Worm (Caenorhabditis elegans) whole organism, L2 larva: ENCODE results near the gene str-96.

ENCODE experiments used
- ZK546.5 ChIP-seq: sonication (generic microtip); optimal IDR thresholded peaks from 2 replicates; lab custom pipeline; 2017; ENCODE audit warnings: missing biosample characterization, missing genetic modification characterization
- aly-2 ChIP-seq: fragments of 150-350 bp; optimal IDR thresholded peaks from 2 replicates; lab custom pipeline; 2014; ENCODE audit warnings: missing biosample characterization, missing genetic modification characterization
- ama-1 ChIP-seq: fragments of 150-350 bp; optimal IDR thresholded peaks from 2 replicates; lab custom pipeline; 2018; ENCODE audit warnings: inconsistent platforms
- ceh-82 ChIP-seq: fragments of 150-350 bp; optimal IDR thresholded peaks from 2 replicates; lab custom pipeline; 2014; ENCODE audit warnings: missing biosample characterization, missing genetic modification characterization
- mdl-1 ChIP-seq, 2 experiments: fragments of 150-350 bp in 1 of 2; sonication (generic microtip) in 1 of 2; optimal IDR thresholded peaks; 2 replicates each; lab custom pipeline; 2017; ENCODE audit warnings: missing biosample characterization in 2 of 2, missing genetic modification characterization in 2 of 2
- nhr-25 ChIP-seq: fragments of 150-350 bp; sonication (generic microtip); optimal IDR thresholded peaks from 3 replicates; lab custom pipeline; 2014; ENCODE audit warnings: missing biosample characterization, missing genetic modification characterization
- skn-1 ChIP-seq: sonication (generic microtip); optimal IDR thresholded peaks from 2 replicates; lab custom pipeline; 2017; ENCODE audit warnings: missing biosample characterization, missing genetic modification characterization
- snpc-4 ChIP-seq: fragments of 150-350 bp; optimal IDR thresholded peaks from 2 replicates; lab custom pipeline; 2014; ENCODE audit warnings: missing biosample characterization, missing genetic modification characterization
- zag-1 ChIP-seq: fragments of 150-350 bp; optimal IDR thresholded peaks from 2 replicates; lab custom pipeline; 2014; ENCODE audit warnings: missing biosample characterization, missing genetic modification characterization
- ztf-4 ChIP-seq: fragments of 150-350 bp; optimal IDR thresholded peaks from 2 replicates; lab custom pipeline; 2014; ENCODE audit warnings: missing biosample characterization, missing genetic modification characterization

ce11 chrV:15265814-15266213, 28.0 kb downstream of the str-96 start, which contains the start of gene M01B2.13:
- TF ChIP-seq ZK546.5 = no peak
- no peak for TF ChIP-seq skn-1 (tag; lab: Kevin White, UChicago)
- TF ChIP-seq ama-1 = no peak
- TF ChIP-seq nhr-25 = no peak
- TF ChIP-seq ztf-4 = no peak
- TF ChIP-seq ceh-82 (tag; lab: Kevin White, UChicago) = no peak
- TF ChIP-seq snpc-4 (tag; lab: Kevin White, UChicago) = no peak
- no peak for TF ChIP-seq mdl-1 (tag; optimal IDR thresholded peaks at IDR 0.05; lab: Kevin White, UChicago)
- no peak for TF ChIP-seq aly-2 (tag; lab: Kevin White, UChicago)
- no peak for TF ChIP-seq zag-1 (tag; lab: Kevin White, UChicago)
